Worm (Caenorhabditis elegans) whole organism, L2 larva: ENCODE data around the gene F36H12.10.

ENCODE experiments used
- C34F6.9 ChIP-seq: fragments of 150-350 bp; optimal IDR thresholded peaks from 2 replicates; lab custom pipeline; 2014; ENCODE audit warnings: missing biosample characterization, missing genetic modification characterization
- F13H6.1 ChIP-seq: sonication (generic microtip); optimal IDR thresholded peaks from 2 replicates; lab custom pipeline; 2016; ENCODE audit warnings: missing genetic modification characterization, missing compliant biosample characterization
- R02D3.7 ChIP-seq: fragments of 150-350 bp; optimal IDR thresholded peaks from 2 replicates; lab custom pipeline; 2014; ENCODE audit warnings: missing biosample characterization, missing genetic modification characterization
- Y55F3AM.14 ChIP-seq: fragments of 200-800 bp; sonication (Bioruptor generic); optimal IDR thresholded peaks from 2 replicates; lab custom pipeline; 2018; ENCODE audit warnings: mild to moderate bottlenecking, missing genetic modification characterization, missing compliant biosample characterization
- ZK546.5 ChIP-seq: sonication (generic microtip); optimal IDR thresholded peaks from 2 replicates; lab custom pipeline; 2017; ENCODE audit warnings: missing biosample characterization, missing genetic modification characterization
- alr-1 ChIP-seq: fragments of 150-350 bp; optimal IDR thresholded peaks from 2 replicates; lab custom pipeline; 2014; ENCODE audit warnings: missing biosample characterization, missing genetic modification characterization
- aly-2 ChIP-seq: fragments of 150-350 bp; optimal IDR thresholded peaks from 2 replicates; lab custom pipeline; 2014; ENCODE audit warnings: missing biosample characterization, missing genetic modification characterization
- ama-1 ChIP-seq: fragments of 150-350 bp; optimal IDR thresholded peaks from 2 replicates; lab custom pipeline; 2018; ENCODE audit warnings: inconsistent platforms
- ceh-16 ChIP-seq: fragments of 150-350 bp; optimal IDR thresholded peaks from 2 replicates; lab custom pipeline; 2014; ENCODE audit warnings: missing biosample characterization, missing genetic modification characterization
- ceh-82 ChIP-seq: fragments of 150-350 bp; optimal IDR thresholded peaks from 2 replicates; lab custom pipeline; 2014; ENCODE audit warnings: missing biosample characterization, missing genetic modification characterization
- crh-2 ChIP-seq: sonication (generic microtip); optimal IDR thresholded peaks from 2 replicates; lab custom pipeline; 2017; ENCODE audit warnings: missing biosample characterization, missing genetic modification characterization
- dmd-4 ChIP-seq: sonication (generic microtip); optimal IDR thresholded peaks from 2 replicates; lab custom pipeline; 2017; ENCODE audit warnings: missing biosample characterization, missing genetic modification characterization
- egl-27 ChIP-seq: sonication (generic microtip); optimal IDR thresholded peaks from 3 replicates; lab custom pipeline; 2017; ENCODE audit warnings: missing biosample characterization, missing genetic modification reagents, missing genetic modification characterization
- elt-3 ChIP-seq: sonication (generic microtip); optimal IDR thresholded peaks from 2 replicates; lab custom pipeline; 2017; ENCODE audit warnings: missing biosample characterization, missing genetic modification characterization
- fos-1 ChIP-seq: fragments of 150-350 bp; optimal IDR thresholded peaks from 2 replicates; lab custom pipeline; 2014; ENCODE audit warnings: missing biosample characterization, missing genetic modification characterization
- gmeb-1 ChIP-seq: fragments of 150-350 bp; optimal IDR thresholded peaks from 2 replicates; lab custom pipeline; 2014; ENCODE audit warnings: missing biosample characterization, missing genetic modification characterization
- lin-11 ChIP-seq: fragments of 150-350 bp; sonication (generic microtip); optimal IDR thresholded peaks from 2 replicates; lab custom pipeline; 2014; ENCODE audit warnings: missing biosample characterization, missing genetic modification characterization, inconsistent platforms, mixed read lengths
- lin-13 ChIP-seq: fragments of 150-350 bp; optimal IDR thresholded peaks from 2 replicates; lab custom pipeline; 2014; ENCODE audit warnings: missing biosample characterization, missing genetic modification reagents, missing genetic modification characterization
- lin-39 ChIP-seq: fragments of 150-350 bp; optimal IDR thresholded peaks from 2 replicates; lab custom pipeline; 2014; ENCODE audit warnings: missing biosample characterization, missing genetic modification reagents, missing genetic modification characterization
- lsy-2 ChIP-seq, 2 experiments: fragments of 150-350 bp in 1 of 2; sonication (generic microtip) in 1 of 2; optimal IDR thresholded peaks; 2 replicates each; lab custom pipeline; 2014 to 2017; ENCODE audit warnings: missing biosample characterization in 2 of 2, missing genetic modification characterization in 2 of 2
- mab-5 ChIP-seq: fragments of 150-350 bp; optimal IDR thresholded peaks from 2 replicates; lab custom pipeline; 2014; ENCODE audit warnings: missing biosample characterization, missing genetic modification characterization
- mdl-1 ChIP-seq, 2 experiments: fragments of 150-350 bp in 1 of 2; sonication (generic microtip) in 1 of 2; optimal IDR thresholded peaks; 2 replicates each; lab custom pipeline; 2017; ENCODE audit warnings: missing biosample characterization in 2 of 2, missing genetic modification characterization in 2 of 2
- nhr-10 ChIP-seq: sonication (generic microtip); optimal IDR thresholded peaks from 2 replicates; lab custom pipeline; 2017; ENCODE audit warnings: missing biosample characterization, missing genetic modification characterization
- nhr-11 ChIP-seq: fragments of 150-350 bp; optimal IDR thresholded peaks from 2 replicates; lab custom pipeline; 2014; ENCODE audit warnings: missing biosample characterization, missing genetic modification characterization
- nhr-12 ChIP-seq: fragments of 150-350 bp; optimal IDR thresholded peaks from 2 replicates; lab custom pipeline; 2014; ENCODE audit warnings: missing biosample characterization, missing genetic modification characterization
- nhr-129 ChIP-seq: fragments of 150-350 bp; optimal IDR thresholded peaks from 2 replicates; lab custom pipeline; 2014; ENCODE audit warnings: missing biosample characterization, missing genetic modification characterization
- nhr-21 ChIP-seq: fragments of 150-350 bp; optimal IDR thresholded peaks from 2 replicates; lab custom pipeline; 2014; ENCODE audit warnings: missing biosample characterization, missing genetic modification characterization
- nhr-23 ChIP-seq: fragments of 150-350 bp; optimal IDR thresholded peaks from 2 replicates; lab custom pipeline; 2014; ENCODE audit warnings: missing biosample characterization, missing genetic modification reagents, missing genetic modification characterization
- nhr-237 ChIP-seq: fragments of 150-350 bp; optimal IDR thresholded peaks from 2 replicates; lab custom pipeline; 2014; ENCODE audit warnings: missing biosample characterization, missing genetic modification characterization
- nhr-25 ChIP-seq: fragments of 150-350 bp; sonication (generic microtip); optimal IDR thresholded peaks from 3 replicates; lab custom pipeline; 2014; ENCODE audit warnings: missing biosample characterization, missing genetic modification characterization
- nhr-6 ChIP-seq: fragments of 150-350 bp; optimal IDR thresholded peaks from 2 replicates; lab custom pipeline; 2014; ENCODE audit warnings: missing biosample characterization, missing genetic modification characterization
- nhr-77 ChIP-seq: fragments of 150-350 bp; optimal IDR thresholded peaks from 2 replicates; lab custom pipeline; 2014; ENCODE audit warnings: missing biosample characterization, missing genetic modification characterization
- peb-1 ChIP-seq: fragments of 150-350 bp; optimal IDR thresholded peaks from 2 replicates; lab custom pipeline; 2014; ENCODE audit warnings: missing biosample characterization, missing genetic modification characterization
- sem-4 ChIP-seq: fragments of 150-350 bp; optimal IDR thresholded peaks from 2 replicates; lab custom pipeline; 2014; ENCODE audit warnings: missing biosample characterization, missing genetic modification reagents, missing genetic modification characterization
- skn-1 ChIP-seq: sonication (generic microtip); optimal IDR thresholded peaks from 2 replicates; lab custom pipeline; 2017; ENCODE audit warnings: missing biosample characterization, missing genetic modification characterization
- sma-3 ChIP-seq: sonication (generic microtip); optimal IDR thresholded peaks from 2 replicates; lab custom pipeline; 2016; ENCODE audit warnings: missing genetic modification reagents, missing genetic modification characterization, missing compliant biosample characterization
- sma-9 ChIP-seq, 2 experiments: fragments of 150-350 bp in 1 of 2; sonication (generic microtip) in 1 of 2; optimal IDR thresholded peaks; 2 replicates each; lab custom pipeline; 2014 to 2016; ENCODE audit warnings: missing genetic modification characterization in 2 of 2, mild to moderate bottlenecking in 1 of 2, missing biosample characterization in 1 of 2, missing compliant biosample characterization in 1 of 2, missing genetic modification reagents in 1 of 2, moderate library complexity in 1 of 2
- snpc-4 ChIP-seq: fragments of 150-350 bp; optimal IDR thresholded peaks from 2 replicates; lab custom pipeline; 2014; ENCODE audit warnings: missing biosample characterization, missing genetic modification characterization
- unc-39 ChIP-seq: fragments of 150-350 bp; optimal IDR thresholded peaks from 2 replicates; lab custom pipeline; 2014; ENCODE audit warnings: missing biosample characterization, missing genetic modification characterization
- unc-55 ChIP-seq: fragments of 150-350 bp; sonication (generic microtip); optimal IDR thresholded peaks from 3 replicates; lab custom pipeline; 2014; ENCODE audit warnings: missing biosample characterization, missing genetic modification reagents, missing genetic modification characterization
- unc-62 ChIP-seq: fragments of 150-350 bp; optimal IDR thresholded peaks from 2 replicates; lab custom pipeline; 2014; ENCODE audit warnings: missing biosample characterization, missing genetic modification reagents, missing genetic modification characterization
- zag-1 ChIP-seq: fragments of 150-350 bp; optimal IDR thresholded peaks from 2 replicates; lab custom pipeline; 2014; ENCODE audit warnings: missing biosample characterization, missing genetic modification characterization
- ztf-1 ChIP-seq: fragments of 200-800 bp; sonication (Bioruptor generic); conservative IDR thresholded peaks from 2 replicates; pipeline ENCODE4 v1.3.6; 2022; ENCODE audit warnings: missing genetic modification characterization, missing compliant biosample characterization
- ztf-11 ChIP-seq: sonication (generic microtip); optimal IDR thresholded peaks from 2 replicates; lab custom pipeline; 2017; ENCODE audit warnings: missing biosample characterization, missing genetic modification characterization

Gene F36H12.10

DNA sequence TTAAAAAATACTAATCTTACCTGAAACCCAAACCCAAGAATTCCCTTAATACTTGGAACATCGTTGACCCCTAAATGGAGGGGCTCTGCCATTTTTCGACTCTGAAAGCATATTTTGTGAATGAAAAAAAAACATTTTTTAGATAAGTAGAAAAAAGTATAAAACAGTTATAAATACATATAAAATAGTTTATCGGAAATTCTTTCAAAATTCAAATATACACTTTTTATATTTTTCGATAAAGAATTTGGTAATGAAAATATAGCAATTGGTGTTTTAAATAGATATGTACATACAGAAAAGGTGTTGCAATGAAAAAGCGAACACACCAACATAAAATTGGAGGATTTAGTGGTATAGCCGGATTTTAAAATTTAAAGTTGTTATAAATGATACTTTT, 39.5 kb downstream of the F36H12.10 start, which contains the start of gene Y59E9AL.4:
Y59E9AL.4 (minus strand) TSS at position 101 of the 400 bp plus-strand sequence.
- no peak for TF ChIP-seq nhr-23
- TF ChIP-seq nhr-11 (tag; lab: Kevin White, UChicago): no peak
- TF ChIP-seq ztf-11 (tag; lab: Kevin White, UChicago): no peak
- TF ChIP-seq nhr-77: no peak
- TF ChIP-seq ceh-16 (tag; lab: Kevin White, UChicago): no peak
- no peak for TF ChIP-seq lin-13
- no peak for TF ChIP-seq mab-5 (tag; lab: Kevin White, UChicago)
- no peak for TF ChIP-seq ztf-1 (GFP tag; lab: Robert Waterston, UW)
- TF ChIP-seq lin-11 (tag; lab: Kevin White, UChicago): no peak
- TF ChIP-seq egl-27 (tag; lab: Kevin White, UChicago): no peak
- TF ChIP-seq skn-1 (tag; lab: Kevin White, UChicago): no peak
- TF ChIP-seq F13H6.1 (tag; lab: Kevin White, UChicago): no peak
- TF ChIP-seq snpc-4 (tag; lab: Kevin White, UChicago): no peak
- TF ChIP-seq elt-3: no peak

DNA sequence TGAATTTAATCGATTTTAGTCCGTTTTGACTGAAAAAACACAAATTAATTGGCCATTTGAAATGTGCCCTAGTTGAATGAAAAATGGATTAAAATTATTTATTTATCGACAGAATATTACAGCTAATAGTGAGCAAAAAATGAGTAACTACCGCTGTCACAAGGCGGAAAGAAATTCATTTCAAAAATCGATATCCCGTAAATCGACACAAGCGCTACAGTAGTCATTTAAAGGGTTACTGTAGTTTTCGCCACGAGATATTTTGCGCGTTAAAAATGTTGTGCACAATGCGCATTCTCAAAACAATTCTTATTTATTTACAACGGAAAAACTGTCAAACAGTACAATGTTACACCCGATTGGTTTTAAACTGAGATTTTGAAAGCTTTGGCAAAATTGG, 44.0 kb downstream of the F36H12.10 start:
- TF ChIP-seq lin-11 (tag; lab: Kevin White, UChicago): no peak
- TF ChIP-seq nhr-129 (tag; lab: Kevin White, UChicago): no peak
- no peak for TF ChIP-seq ceh-16 (tag; lab: Kevin White, UChicago)
- no peak for TF ChIP-seq sma-3 (GFP tag; lab: Kevin White, UChicago)
- TF ChIP-seq nhr-21 (tag; lab: Kevin White, UChicago): no peak
- no peak for TF ChIP-seq zag-1 (tag; lab: Kevin White, UChicago)
- no peak for TF ChIP-seq ZK546.5 (tag; lab: Kevin White, UChicago)
- TF ChIP-seq alr-1 (tag; lab: Kevin White, UChicago): no peak
- no peak for TF ChIP-seq egl-27 (tag; lab: Kevin White, UChicago)
- TF ChIP-seq nhr-25: no peak
- TF ChIP-seq elt-3: no peak
- TF ChIP-seq sem-4: no peak
- no peak for TF ChIP-seq sma-9 (GFP tag; optimal IDR thresholded peaks at IDR 0.05; lab: Kevin White, UChicago)
- TF ChIP-seq sma-9 (tag; optimal IDR thresholded peaks at IDR 0.05; lab: Kevin White, UChicago): no peak
- TF ChIP-seq nhr-12 (tag; lab: Kevin White, UChicago): no peak

DNA sequence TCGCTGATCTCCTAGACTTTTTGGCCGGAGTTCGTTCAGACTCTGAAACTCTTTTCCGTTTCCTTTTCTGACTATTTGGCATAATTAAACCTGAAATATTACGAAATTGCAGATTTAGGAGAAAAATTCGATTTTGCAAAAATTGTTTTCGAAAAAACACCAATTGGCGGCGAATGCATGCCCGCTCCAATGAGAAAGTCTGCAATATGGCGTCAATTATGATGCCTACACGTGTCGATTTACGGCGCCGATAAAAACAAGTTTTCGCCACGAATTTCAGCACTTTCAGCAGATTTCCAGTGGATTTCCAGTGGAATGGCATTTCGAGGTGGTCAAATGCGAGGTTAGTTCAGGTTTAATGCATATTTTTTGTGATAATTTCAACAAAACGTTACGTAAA, 45.2 kb downstream of the F36H12.10 start, which contains the start of the genes Y59E9AL.36 and nbet-1:
Y59E9AL.36 (minus strand) TSS at position 92 of the 400 bp plus-strand sequence.
nbet-1 (plus strand) TSS at position 112 of the 400 bp plus-strand sequence.
- TF ChIP-seq lin-39 (tag; lab: Kevin White, UChicago): no peak
- no peak for TF ChIP-seq Y55F3AM.14 (GFP tag; lab: Kevin White, UChicago)
- TF ChIP-seq nhr-237 (tag; lab: Kevin White, UChicago): no peak
- peak; percentile 93 for TF ChIP-seq unc-55 (GFP tag; lab: Kevin White, UChicago)
- no peak for TF ChIP-seq ceh-82 (tag; lab: Kevin White, UChicago)
- no peak for TF ChIP-seq dmd-4 (tag; lab: Kevin White, UChicago)
- TF ChIP-seq lin-11 (tag; lab: Kevin White, UChicago): peak; percentile 75
- TF ChIP-seq nhr-11 (tag; lab: Kevin White, UChicago): peak; percentile 69
- TF ChIP-seq mdl-1 (tag; optimal IDR thresholded peaks at IDR 0.05; lab: Kevin White, UChicago): peak in 1 of 2 experiments; percentile 36
- no peak for TF ChIP-seq sem-4
- TF ChIP-seq nhr-129 (tag; lab: Kevin White, UChicago): peak; percentile 83
- TF ChIP-seq R02D3.7 (tag; lab: Kevin White, UChicago): peak; percentile 82
- peak; percentile 73 to 82 for TF ChIP-seq lsy-2 (tag; optimal IDR thresholded peaks at IDR 0.05; lab: Kevin White, UChicago)
- no peak for TF ChIP-seq ZK546.5 (tag; lab: Kevin White, UChicago)
- TF ChIP-seq sma-9 (GFP tag; optimal IDR thresholded peaks at IDR 0.05; lab: Kevin White, UChicago): peak; percentile 52
- no peak for TF ChIP-seq sma-9 (tag; optimal IDR thresholded peaks at IDR 0.05; lab: Kevin White, UChicago)
- TF ChIP-seq nhr-21 (tag; lab: Kevin White, UChicago): peak; percentile 42
- TF ChIP-seq zag-1 (tag; lab: Kevin White, UChicago): peak; percentile 4
- TF ChIP-seq ama-1 (lab: Kevin White, UChicago): no peak
- TF ChIP-seq unc-62 (GFP tag; lab: Kevin White, UChicago): no peak
- TF ChIP-seq egl-27 (tag; lab: Kevin White, UChicago): peak; percentile 54
- peak; percentile 96 for TF ChIP-seq crh-2 (tag; lab: Kevin White, UChicago)
- TF ChIP-seq F13H6.1 (tag; lab: Kevin White, UChicago): peak; percentile 14
- peak; percentile 40 for TF ChIP-seq snpc-4 (tag; lab: Kevin White, UChicago)
- peak; percentile 72 for TF ChIP-seq mab-5 (tag; lab: Kevin White, UChicago)
- TF ChIP-seq sma-3 (GFP tag; lab: Kevin White, UChicago): peak; percentile 73
- TF ChIP-seq nhr-25: peak; percentile 66
- no peak for TF ChIP-seq nhr-10 (tag; lab: Kevin White, UChicago)
- TF ChIP-seq nhr-6 (tag; lab: Kevin White, UChicago): no peak
- peak; percentile 54 for TF ChIP-seq lin-13
- TF ChIP-seq peb-1: no peak
- TF ChIP-seq fos-1 (tag; lab: Kevin White, UChicago): peak; percentile 36
- TF ChIP-seq unc-39 (tag; lab: Kevin White, UChicago): no peak
- peak; percentile 82 for TF ChIP-seq C34F6.9 (tag; lab: Kevin White, UChicago)
- no peak for TF ChIP-seq aly-2 (tag; lab: Kevin White, UChicago)
- peak; percentile 88 for TF ChIP-seq gmeb-1 (tag; lab: Kevin White, UChicago)
